Fruit fly (Drosophila melanogaster): ENCODE data around the gene zuc.

The zuc gene

dm6 chr2L:11989210-11989609 is 472 bp downstream of the zuc start:
- TF ChIP-seq EcR (GFP tag; optimal IDR thresholded peaks at IDR 0.05) (no peak), usp (GFP tag; optimal IDR thresholded peaks at IDR 0.05) (no peak), psq (optimal IDR thresholded peaks at IDR 0.05) (no peak), pan (optimal IDR thresholded peaks at IDR 0.05) (no peak), CG8478 (optimal IDR thresholded peaks at IDR 0.05) (no peak), Dll (optimal IDR thresholded peaks at IDR 0.05) (no peak)

- TF ChIP-seq Dll (optimal IDR thresholded peaks at IDR 0.05) = no peak
- no peak for TF ChIP-seq EcR (GFP tag; optimal IDR thresholded peaks at IDR 0.05)
- no peak for TF ChIP-seq psq (optimal IDR thresholded peaks at IDR 0.05)
- TF ChIP-seq usp (GFP tag; optimal IDR thresholded peaks at IDR 0.05) = no peak
- no peak for TF ChIP-seq pan (optimal IDR thresholded peaks at IDR 0.05)
- TF ChIP-seq CG8478 (optimal IDR thresholded peaks at IDR 0.05) = no peak
Observed at dm6 chr2L:11987945-11988344, 1.7 kb downstream of the zuc start, which contains the start of the genes CG6686 and CG34163. TSS of gene CG6686 (minus strand) at chr2L:11988039. TSS of gene CG34163 (plus strand) at chr2L:11988270.

- TF ChIP-seq usp (GFP tag; optimal IDR thresholded peaks at IDR 0.05) = no peak
- no peak for TF ChIP-seq EcR (GFP tag; optimal IDR thresholded peaks at IDR 0.05)
- TF ChIP-seq Dll (optimal IDR thresholded peaks at IDR 0.05) = no peak
- no peak for TF ChIP-seq psq (optimal IDR thresholded peaks at IDR 0.05)
- no peak for TF ChIP-seq pan (optimal IDR thresholded peaks at IDR 0.05)
- no peak for TF ChIP-seq CG8478 (optimal IDR thresholded peaks at IDR 0.05)
Observed at dm6 chr2L:11981210-11981609, 8.5 kb downstream of the zuc start, which contains the start of gene CG16965. TSS of gene CG16965 (plus strand) at chr2L:11981591.

- TF ChIP-seq usp (GFP tag; optimal IDR thresholded peaks at IDR 0.05) (no peak), CG8478 (optimal IDR thresholded peaks at IDR 0.05) (no peak), Dll (optimal IDR thresholded peaks at IDR 0.05) (no peak), psq (optimal IDR thresholded peaks at IDR 0.05) (no peak), EcR (GFP tag; optimal IDR thresholded peaks at IDR 0.05) (no peak), pan (optimal IDR thresholded peaks at IDR 0.05) (no peak)
Observed at dm6 chr2L:11980075-11980474, 9.6 kb downstream of the zuc start.

- TF ChIP-seq CG8478 (optimal IDR thresholded peaks at IDR 0.05) (no peak), pan (optimal IDR thresholded peaks at IDR 0.05) (no peak), Dll (optimal IDR thresholded peaks at IDR 0.05) (no peak), psq (optimal IDR thresholded peaks at IDR 0.05) (no peak), usp (GFP tag; optimal IDR thresholded peaks at IDR 0.05) (no peak), EcR (GFP tag; optimal IDR thresholded peaks at IDR 0.05) (no peak)
Observed at dm6 chr2L:11977721-11978120, 12.0 kb downstream of the zuc start.

dm6 chr2L:11976955-11977354 is 12.7 kb downstream of the zuc start:
- TF ChIP-seq CG8478 (optimal IDR thresholded peaks at IDR 0.05) (no peak), EcR (GFP tag; optimal IDR thresholded peaks at IDR 0.05) (no peak), pan (optimal IDR thresholded peaks at IDR 0.05) (no peak), psq (optimal IDR thresholded peaks at IDR 0.05) (no peak), usp (GFP tag; optimal IDR thresholded peaks at IDR 0.05) (no peak), Dll (optimal IDR thresholded peaks at IDR 0.05) (no peak)

- TF ChIP-seq psq (optimal IDR thresholded peaks at IDR 0.05) = no peak
Observed at dm6 chr2L:11973145-11973738, 16.4 kb downstream of the zuc start.

dm6 chr2L:11970853-11971397 is 18.8 kb downstream of the zuc start:
- no peak for TF ChIP-seq psq (optimal IDR thresholded peaks at IDR 0.05)
- no peak for TF ChIP-seq pan (optimal IDR thresholded peaks at IDR 0.05)
- no peak for TF ChIP-seq usp (GFP tag; optimal IDR thresholded peaks at IDR 0.05)
- no peak for TF ChIP-seq EcR (GFP tag; optimal IDR thresholded peaks at IDR 0.05)
- peak; percentile 84 for TF ChIP-seq CG8478 (optimal IDR thresholded peaks at IDR 0.05)
- peak; percentile 75 for TF ChIP-seq Dll (optimal IDR thresholded peaks at IDR 0.05)

dm6 chr2L:11970343-11970742 is 19.3 kb downstream of the zuc start:
- TF ChIP-seq pan (optimal IDR thresholded peaks at IDR 0.05) (no peak), EcR (GFP tag; optimal IDR thresholded peaks at IDR 0.05) (no peak), usp (GFP tag; optimal IDR thresholded peaks at IDR 0.05) (no peak), CG8478 (optimal IDR thresholded peaks at IDR 0.05) (no peak), Dll (optimal IDR thresholded peaks at IDR 0.05) (no peak), psq (optimal IDR thresholded peaks at IDR 0.05) (no peak)

- TF ChIP-seq Dll (optimal IDR thresholded peaks at IDR 0.05) (no peak), usp (GFP tag; optimal IDR thresholded peaks at IDR 0.05) (no peak), EcR (GFP tag; optimal IDR thresholded peaks at IDR 0.05) (no peak), pan (optimal IDR thresholded peaks at IDR 0.05) (no peak), CG8478 (optimal IDR thresholded peaks at IDR 0.05) (no peak), psq (optimal IDR thresholded peaks at IDR 0.05) (no peak)
Observed at dm6 chr2L:11969424-11969823, 20.3 kb downstream of the zuc start.

- TF ChIP-seq CG8478 (optimal IDR thresholded peaks at IDR 0.05) (peak; percentile 26), usp (GFP tag; optimal IDR thresholded peaks at IDR 0.05) (no peak)
Observed at dm6 chr2L:11968581-11969272, 21.0 kb downstream of the zuc start.
